Worm (Caenorhabditis elegans) whole organism, mixed stage, embryonic: ENCODE results near the gene F17A9.5.
"Not testable (repeated sequence)": the region's sequence is repeated elsewhere in the genome, so short reads cannot be mapped to it uniquely, and the experiment has no call there.

ENCODE experiments used
- M03D4.4 ChIP-seq: sonication (generic microtip); optimal IDR thresholded peaks from 2 replicates; lab custom pipeline; 2017; ENCODE audit warnings: mild to moderate bottlenecking, missing genetic modification characterization, missing compliant biosample characterization
- bed-3 ChIP-seq: fragments of 200-800 bp; sonication (Bioruptor generic); optimal IDR thresholded peaks from 3 replicates; lab custom pipeline; 2018; ENCODE audit warnings: mild to moderate bottlenecking, missing genetic modification characterization, moderate library complexity, missing compliant biosample characterization
- blmp-1 ChIP-seq: fragments of 150-350 bp; optimal IDR thresholded peaks from 2 replicates; lab custom pipeline; 2014; ENCODE audit warnings: missing biosample characterization, missing genetic modification characterization
- ceh-39 ChIP-seq: fragments of 150-350 bp; optimal IDR thresholded peaks from 2 replicates; lab custom pipeline; 2014; ENCODE audit warnings: missing biosample characterization, missing genetic modification characterization
- ceh-43 ChIP-seq: fragments of 200-800 bp; sonication (Bioruptor generic); optimal IDR thresholded peaks from 2 replicates; lab custom pipeline; 2018; ENCODE audit warnings: mild to moderate bottlenecking, missing genetic modification characterization, moderate library complexity, missing compliant biosample characterization
- ceh-83 ChIP-seq: fragments of 200-800 bp; sonication (Bioruptor generic); optimal IDR thresholded peaks from 2 replicates; lab custom pipeline; 2018; ENCODE audit warnings: mild to moderate bottlenecking, missing genetic modification characterization, missing compliant biosample characterization
- ces-1 ChIP-seq: fragments of 150-350 bp; optimal IDR thresholded peaks from 2 replicates; lab custom pipeline; 2014; ENCODE audit warnings: missing biosample characterization, missing genetic modification reagents, missing genetic modification characterization
- cnd-1 ChIP-seq: fragments of 200-800 bp; sonication (Bioruptor generic); optimal IDR thresholded peaks from 2 replicates; lab custom pipeline; 2018; ENCODE audit warnings: mild to moderate bottlenecking, missing genetic modification characterization, missing compliant biosample characterization
- drap-1 ChIP-seq: fragments of 200-800 bp; sonication (Bioruptor generic); optimal IDR thresholded peaks from 3 replicates; lab custom pipeline; 2018; ENCODE audit warnings: mild to moderate bottlenecking, missing genetic modification characterization, missing compliant biosample characterization
- elt-1 ChIP-seq: sonication (generic microtip); optimal IDR thresholded peaks from 2 replicates; lab custom pipeline; 2017; ENCODE audit warnings: missing genetic modification characterization, mild to moderate bottlenecking, missing compliant biosample characterization, antibody characterized with exemption, moderate library complexity, borderline replicate concordance; ENCODE audit not compliant: insufficient read depth
- elt-3 ChIP-seq: fragments of 150-350 bp; optimal IDR thresholded peaks from 2 replicates; lab custom pipeline; 2014; ENCODE audit warnings: missing biosample characterization, missing genetic modification characterization
- flh-1 ChIP-seq: fragments of 200-800 bp; sonication (Bioruptor generic); optimal IDR thresholded peaks from 2 replicates; lab custom pipeline; 2018; ENCODE audit warnings: mild to moderate bottlenecking, missing genetic modification characterization, moderate library complexity, missing compliant biosample characterization
- ham-2 ChIP-seq: fragments of 200-800 bp; sonication (Bioruptor generic); optimal IDR thresholded peaks from 2 replicates; lab custom pipeline; 2018; ENCODE audit warnings: mild to moderate bottlenecking, missing genetic modification characterization, missing compliant biosample characterization
- hlh-1 ChIP-seq: fragments of 150-350 bp; optimal IDR thresholded peaks from 2 replicates; lab custom pipeline; 2014; ENCODE audit warnings: missing biosample characterization, missing genetic modification reagents, missing genetic modification characterization
- lin-13 ChIP-seq: fragments of 150-350 bp; optimal IDR thresholded peaks from 2 replicates; lab custom pipeline; 2014; ENCODE audit warnings: missing biosample characterization, missing genetic modification characterization
- lin-32 ChIP-seq: fragments of 200-800 bp; sonication (Bioruptor generic); optimal IDR thresholded peaks from 2 replicates; lab custom pipeline; 2018; ENCODE audit warnings: mild to moderate bottlenecking, missing genetic modification characterization, missing compliant biosample characterization
- lsy-2 ChIP-seq: fragments of 150-350 bp; optimal IDR thresholded peaks from 2 replicates; lab custom pipeline; 2014; ENCODE audit warnings: missing biosample characterization, missing genetic modification characterization
- mep-1 ChIP-seq: fragments of 150-350 bp; optimal IDR thresholded peaks from 2 replicates; lab custom pipeline; 2017; ENCODE audit warnings: missing biosample characterization, missing genetic modification reagents, missing genetic modification characterization, inconsistent platforms
- mls-2 ChIP-seq: sonication (generic microtip); optimal IDR thresholded peaks from 2 replicates; lab custom pipeline; 2016; ENCODE audit warnings: mild to moderate bottlenecking, missing genetic modification characterization, moderate library complexity, missing compliant biosample characterization
- nhr-2 ChIP-seq: fragments of 150-350 bp; optimal IDR thresholded peaks from 2 replicates; lab custom pipeline; 2014; ENCODE audit warnings: missing biosample characterization, missing genetic modification characterization
- nhr-237 ChIP-seq: fragments of 150-350 bp; optimal IDR thresholded peaks from 2 replicates; lab custom pipeline; 2014; ENCODE audit warnings: missing biosample characterization, missing genetic modification characterization
- nhr-28 ChIP-seq: fragments of 150-350 bp; optimal IDR thresholded peaks from 2 replicates; lab custom pipeline; 2014; ENCODE audit warnings: missing biosample characterization, missing genetic modification characterization
- nhr-76 ChIP-seq: sonication (generic microtip); optimal IDR thresholded peaks from 2 replicates; lab custom pipeline; 2017; ENCODE audit warnings: missing biosample characterization, missing genetic modification characterization
- pha-4 ChIP-seq: fragments of 150-350 bp; optimal IDR thresholded peaks from 2 replicates; lab custom pipeline; 2018; ENCODE audit warnings: missing biosample characterization, missing genetic modification reagents, missing genetic modification characterization
- sem-2 ChIP-seq: fragments of 200-800 bp; sonication (Bioruptor generic); optimal IDR thresholded peaks from 2 replicates; lab custom pipeline; 2018; ENCODE audit warnings: mild to moderate bottlenecking, missing genetic modification characterization, missing compliant biosample characterization
- snpc-4 ChIP-seq: fragments of 150-350 bp; optimal IDR thresholded peaks from 2 replicates; lab custom pipeline; 2014; ENCODE audit warnings: missing biosample characterization, missing genetic modification characterization
- sptf-1 ChIP-seq: sonication (generic microtip); optimal IDR thresholded peaks from 2 replicates; lab custom pipeline; 2017; ENCODE audit warnings: mild to moderate bottlenecking, missing genetic modification characterization, moderate library complexity, missing compliant biosample characterization
- unc-120 ChIP-seq: sonication (generic microtip); optimal IDR thresholded peaks from 2 replicates; lab custom pipeline; 2017; ENCODE audit warnings: missing genetic modification characterization, missing compliant biosample characterization; ENCODE audit not compliant: poor library complexity, severe bottlenecking
- unc-39 ChIP-seq: fragments of 150-350 bp; optimal IDR thresholded peaks from 2 replicates; lab custom pipeline; 2014; ENCODE audit warnings: missing biosample characterization, missing genetic modification characterization
- unc-62 ChIP-seq: fragments of 150-350 bp; optimal IDR thresholded peaks from 2 replicates; lab custom pipeline; 2014; ENCODE audit warnings: missing biosample characterization, missing genetic modification reagents, missing genetic modification characterization
- zip-8 ChIP-seq: fragments of 150-350 bp; optimal IDR thresholded peaks from 2 replicates; lab custom pipeline; 2014; ENCODE audit warnings: missing biosample characterization, missing genetic modification characterization
- ztf-11 ChIP-seq: fragments of 150-350 bp; optimal IDR thresholded peaks from 2 replicates; lab custom pipeline; 2014; ENCODE audit warnings: missing biosample characterization, missing genetic modification characterization

F17A9.5 gene

ce11 chrV:6098755-6099155 lies 14.0 kb downstream of the F17A9.5 start:
- TF ChIP-seq ztf-11, result no peak
- no peak for TF ChIP-seq elt-3 (tag; lab: Kevin White, UChicago)
- TF ChIP-seq ces-1 (GFP tag; lab: Kevin White, UChicago), result peak; percentile 48
- TF ChIP-seq mls-2 (tag; lab: Kevin White, UChicago), result peak; percentile 18

ce11 chrV:6096559-6097155 lies 16.1 kb downstream of the F17A9.5 start, which contains the start of gene smut-1:
Gene smut-1 (plus strand): TSS chrV:6097105.
- TF ChIP-seq sptf-1 (tag; lab: Kevin White, UChicago) (no peak), unc-39 (no peak), hlh-1 (tag; lab: Kevin White, UChicago) (no peak), lin-13 (tag; lab: Kevin White, UChicago) (no peak), nhr-237 (tag; lab: Kevin White, UChicago) (no peak), M03D4.4 (tag; lab: Kevin White, UChicago) (no peak), mep-1 (tag; lab: Kevin White, UChicago) (no peak)

ce11 chrV:6095829-6096228 lies 17.0 kb downstream of the F17A9.5 start, which contains the start of gene Y38A10A.7:
Gene Y38A10A.7 (plus strand): TSS chrV:6096197.
- no peak for TF ChIP-seq lin-32
- no peak for TF ChIP-seq ceh-39
- no peak for TF ChIP-seq drap-1 (GFP tag; lab: Kevin White, UChicago)
- no peak for TF ChIP-seq unc-62 (GFP tag; lab: Kevin White, UChicago)
- TF ChIP-seq lsy-2, result no peak
- no peak for TF ChIP-seq pha-4 (tag; lab: Kevin White, UChicago)
- TF ChIP-seq lin-13 (tag; lab: Kevin White, UChicago), result no peak
- no peak for TF ChIP-seq ces-1 (GFP tag; lab: Kevin White, UChicago)
- TF ChIP-seq unc-120 (tag; lab: Kevin White, UChicago), result no peak
- TF ChIP-seq unc-39, result no peak

- TF ChIP-seq ces-1 (GFP tag; lab: Kevin White, UChicago); ceh-39; mls-2 (tag; lab: Kevin White, UChicago): not testable (repeated sequence)
- TF ChIP-seq, all 35 proteins: peak for 0; not testable (repeated sequence) for 35
Measured at ce11 chrV:6069968-6070367, 42.8 kb downstream of the F17A9.5 start, which contains the start of gene fbxa-214. Gene fbxa-214 (minus strand): TSS chrV:6070068.

- TF ChIP-seq flh-1 (no peak), ham-2 (GFP tag; lab: Kevin White, UChicago) (no peak), blmp-1 (tag; lab: Kevin White, UChicago) (no peak), zip-8 (tag; lab: Kevin White, UChicago) (no peak), sptf-1 (tag; lab: Kevin White, UChicago) (no peak), elt-1 (tag; lab: Kevin White, UChicago) (no peak), ceh-83 (GFP tag; lab: Kevin White, UChicago) (no peak), nhr-28 (tag; lab: Kevin White, UChicago) (no peak), ceh-39 (no peak), lin-32 (no peak), snpc-4 (tag; lab: Kevin White, UChicago) (no peak), mep-1 (tag; lab: Kevin White, UChicago) (no peak), lsy-2 (no peak), cnd-1 (tag; lab: Kevin White, UChicago) (no peak), sem-2 (no peak)
Measured at ce11 chrV:6067112-6067511, 45.7 kb downstream of the F17A9.5 start, which contains the start of gene srh-10. Gene srh-10 (minus strand): TSS chrV:6067140.

ce11 chrV:6063330-6063729 lies 49.5 kb downstream of the F17A9.5 start, which contains the start of gene Y38A10A.2:
Gene Y38A10A.2 (minus strand): TSS chrV:6063430.
- TF ChIP-seq ceh-39 (no peak), elt-3 (tag; lab: Kevin White, UChicago) (no peak), ztf-11 (no peak), nhr-237 (tag; lab: Kevin White, UChicago) (no peak), elt-1 (tag; lab: Kevin White, UChicago) (no peak), drap-1 (GFP tag; lab: Kevin White, UChicago) (no peak), nhr-2 (tag; lab: Kevin White, UChicago) (no peak), nhr-76 (tag; lab: Kevin White, UChicago) (no peak), pha-4 (tag; lab: Kevin White, UChicago) (no peak), cnd-1 (tag; lab: Kevin White, UChicago) (no peak), zip-8 (tag; lab: Kevin White, UChicago) (no peak), sem-2 (no peak), bed-3 (GFP tag; lab: Kevin White, UChicago) (no peak), nhr-28 (tag; lab: Kevin White, UChicago) (no peak), lin-32 (no peak), mls-2 (tag; lab: Kevin White, UChicago) (no peak), ceh-43 (GFP tag; lab: Kevin White, UChicago) (no peak), lsy-2 (no peak), ham-2 (GFP tag; lab: Kevin White, UChicago) (no peak)
